Worm (Caenorhabditis elegans) whole organism, L1 larva: ENCODE results near the gene C39B5.2.

ENCODE experiments used
- C34B4.2 ChIP-seq: sonication (generic microtip); optimal IDR thresholded peaks from 2 replicates; lab custom pipeline; 2017; ENCODE audit warnings: mild to moderate bottlenecking, missing genetic modification characterization, missing compliant biosample characterization
- grh-1 ChIP-seq: fragments of 200-800 bp; sonication (Bioruptor generic); IDR thresholded peaks from 2 replicates; pipeline ENCODE4 v1.3.6; 2022; ENCODE audit warnings: missing genetic modification reagents, missing genetic modification characterization, missing compliant biosample characterization

DNA sequence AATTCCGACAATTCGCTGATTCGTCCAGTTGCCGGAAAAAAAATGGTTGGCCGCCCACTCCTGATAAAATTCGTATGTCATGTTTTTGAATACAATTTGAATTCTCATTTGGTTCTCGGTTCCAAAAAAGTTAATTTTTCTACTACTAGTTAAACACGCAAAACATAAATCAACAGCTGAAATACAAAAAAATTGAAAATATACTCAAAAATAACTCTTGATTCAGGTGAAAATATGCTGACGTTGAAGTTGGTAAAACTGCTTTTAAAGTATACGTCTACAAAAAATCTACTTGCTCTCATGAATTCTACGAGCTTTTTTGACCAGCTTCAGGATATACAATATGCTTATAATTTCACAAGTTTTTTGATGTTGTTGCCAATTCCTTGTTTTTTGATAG, 5.8 kb downstream of the C39B5.2 start, which contains the start of gene srz-56:
- TF ChIP-seq grh-1: no peak
- TF ChIP-seq C34B4.2 (tag; lab: Kevin White, UChicago): no peak
